Fruit fly (Drosophila melanogaster) whole organism, embryonic: Measurements from ENCODE around the gene CG10589.

Source experiments
- Asciz ChIP-seq: fragments of 200-800 bp; sonication (Bioruptor generic); optimal IDR thresholded peaks from 2 replicates; lab custom pipeline; 2017; ENCODE audit warnings: missing biosample characterization, mild to moderate bottlenecking, missing genetic modification characterization, missing genetic modification reagents
- Awh ChIP-seq: fragments of 200-800 bp; sonication (Bioruptor generic); IDR thresholded peaks from 2 replicates; pipeline ENCODE4, ENCODE4 v1.3.6; 2022; ENCODE audit warnings: missing biosample characterization, missing genetic modification characterization
- CG10147 ChIP-seq: fragments of 200-800 bp; sonication (Bioruptor generic); optimal IDR thresholded peaks from 2 replicates; lab custom pipeline; 2019; ENCODE audit warnings: missing biosample characterization, mild to moderate bottlenecking, missing genetic modification characterization, moderate library complexity
- CG10267 ChIP-seq: fragments of 200-800 bp; sonication (Bioruptor generic); optimal IDR thresholded peaks from 2 replicates; lab custom pipeline; 2018; ENCODE audit warnings: missing biosample characterization, mild to moderate bottlenecking, missing genetic modification characterization, moderate library complexity
- CG11085 ChIP-seq: fragments of 200-800 bp; sonication (Bioruptor generic); IDR thresholded peaks from 2 replicates; pipeline ENCODE4 v1.3.6; 2022; ENCODE audit warnings: missing biosample characterization, missing genetic modification characterization
- CG11247 ChIP-seq: fragments of 200-800 bp; sonication (Bioruptor generic); IDR thresholded peaks from 2 replicates; pipeline ENCODE4 v1.3.6; 2022; ENCODE audit warnings: missing biosample characterization, missing genetic modification characterization
- CG1233 ChIP-seq: fragments of 200-800 bp; sonication (Bioruptor generic); optimal IDR thresholded peaks from 4 replicates; lab custom pipeline; 2018; ENCODE audit warnings: missing biosample characterization, mild to moderate bottlenecking, missing genetic modification characterization
- CG14014 ChIP-seq: fragments of 200-800 bp; sonication (Bioruptor generic); IDR thresholded peaks from 2 replicates; pipeline ENCODE4 v1.3.6; 2022; ENCODE audit warnings: missing biosample characterization, missing genetic modification characterization
- CG17829 ChIP-seq: fragments of 200-800 bp; optimal IDR thresholded peaks from 2 replicates; lab custom pipeline; 2019; ENCODE audit warnings: missing biosample characterization, mild to moderate bottlenecking, missing genetic modification characterization, moderate library complexity
- CG17912 ChIP-seq: fragments of 200-800 bp; sonication (Bioruptor generic); optimal IDR thresholded peaks from 2 replicates; lab custom pipeline; 2018; ENCODE audit warnings: missing biosample characterization, mild to moderate bottlenecking, missing genetic modification characterization
- CG18476 ChIP-seq: fragments of 200-800 bp; sonication (Bioruptor generic); optimal IDR thresholded peaks from 2 replicates; lab custom pipeline; 2016; ENCODE audit warnings: missing biosample characterization, mild to moderate bottlenecking, missing genetic modification characterization
- CG34422 ChIP-seq: fragments of 200-800 bp; sonication (Bioruptor generic); IDR thresholded peaks from 3 replicates; pipeline ENCODE4 v1.3.6; 2022; ENCODE audit warnings: missing biosample characterization, missing genetic modification characterization
- CG3838 ChIP-seq: fragments of 200-800 bp; sonication (Bioruptor generic); optimal IDR thresholded peaks from 3 replicates; lab custom pipeline; 2016; ENCODE audit warnings: missing biosample characterization, missing genetic modification characterization
- CG5245 ChIP-seq: fragments of 200-800 bp; sonication (Bioruptor generic); optimal IDR thresholded peaks from 3 replicates; lab custom pipeline; 2016; ENCODE audit warnings: missing biosample characterization, missing genetic modification characterization
- CG6272 ChIP-seq: fragments of 200-800 bp; sonication (Bioruptor generic); IDR thresholded peaks from 2 replicates; pipeline ENCODE4 v1.3.6; 2022; ENCODE audit warnings: missing biosample characterization, missing genetic modification characterization
- CG8290 ChIP-seq, 3 experiments: fragments of 200-800 bp; sonication (Bioruptor generic); optimal IDR thresholded peaks; 2 replicates each; lab custom pipeline; 2016 to 2019; ENCODE audit warnings: missing biosample characterization in 3 of 3, missing genetic modification characterization in 3 of 3, mild to moderate bottlenecking in 2 of 3, moderate library complexity in 1 of 3
- CG9876 ChIP-seq: fragments of 200-800 bp; sonication (Bioruptor generic); optimal IDR thresholded peaks from 2 replicates; lab custom pipeline; 2016; ENCODE audit warnings: missing biosample characterization, missing genetic modification characterization
- CG9932 ChIP-seq: fragments of 200-800 bp; sonication (Bioruptor generic); IDR thresholded peaks from 2 replicates; pipeline ENCODE4 v1.3.6; 2022; ENCODE audit warnings: missing biosample characterization, missing genetic modification characterization
- Dref ChIP-seq: fragments of 200-800 bp; sonication (Bioruptor generic); IDR thresholded peaks from 2 replicates; pipeline ENCODE4 v1.3.6; 2022; ENCODE audit warnings: missing biosample characterization, missing genetic modification characterization
- ERR ChIP-seq: fragments of 200-800 bp; sonication (Bioruptor generic); optimal IDR thresholded peaks from 2 replicates; lab custom pipeline; 2016; ENCODE audit warnings: missing biosample characterization, missing genetic modification characterization
- Fer3 ChIP-seq: fragments of 200-800 bp; sonication (Bioruptor generic); optimal IDR thresholded peaks from 2 replicates; lab custom pipeline; 2018; ENCODE audit warnings: missing biosample characterization, mild to moderate bottlenecking, missing genetic modification characterization, moderate library complexity
- HHEX ChIP-seq: fragments of 200-800 bp; sonication (Bioruptor generic); optimal IDR thresholded peaks from 3 replicates; lab custom pipeline; 2017; ENCODE audit warnings: missing biosample characterization, mild to moderate bottlenecking, missing genetic modification characterization, missing genetic modification reagents
- Meics ChIP-seq: fragments of 200-800 bp; sonication (Bioruptor generic); optimal IDR thresholded peaks from 2 replicates; lab custom pipeline; 2017; ENCODE audit warnings: missing biosample characterization, mild to moderate bottlenecking, missing genetic modification characterization
- NC2β ChIP-seq: fragments of 200-800 bp; sonication (Bioruptor generic); optimal IDR thresholded peaks from 2 replicates; lab custom pipeline; 2016; ENCODE audit warnings: missing biosample characterization, missing genetic modification characterization
- Nf-YA ChIP-seq: fragments of 200-800 bp; sonication (Bioruptor generic); IDR thresholded peaks from 2 replicates; pipeline ENCODE4 v1.3.6; 2022; ENCODE audit warnings: missing biosample characterization, missing genetic modification characterization
- Sox100B ChIP-seq: fragments of 200-800 bp; sonication (Bioruptor generic); optimal IDR thresholded peaks from 3 replicates; lab custom pipeline; 2018; ENCODE audit warnings: missing biosample characterization, mild to moderate bottlenecking, missing genetic modification characterization
- Sox102F ChIP-seq: fragments of 200-800 bp; sonication (Bioruptor generic); optimal IDR thresholded peaks from 2 replicates; lab custom pipeline; 2018; ENCODE audit warnings: missing biosample characterization, mild to moderate bottlenecking, missing genetic modification characterization, moderate library complexity
- bcd ChIP-seq: fragments of 200-800 bp; sonication (Bioruptor generic); optimal IDR thresholded peaks from 2 replicates; lab custom pipeline; 2017; ENCODE audit warnings: missing biosample characterization, mild to moderate bottlenecking, missing genetic modification characterization
- caup ChIP-seq: fragments of 200-800 bp; sonication (Bioruptor generic); optimal IDR thresholded peaks from 3 replicates; lab custom pipeline; 2017; ENCODE audit warnings: missing biosample characterization, mild to moderate bottlenecking, missing genetic modification characterization, moderate library complexity; ENCODE audit not compliant: severe bottlenecking
- cg ChIP-seq: fragments of 200-800 bp; sonication (Bioruptor generic); optimal IDR thresholded peaks from 3 replicates; lab custom pipeline; 2019; ENCODE audit warnings: missing biosample characterization, mild to moderate bottlenecking, missing genetic modification characterization, moderate library complexity
- chn ChIP-seq: fragments of 200-800 bp; sonication (Bioruptor generic); optimal IDR thresholded peaks from 2 replicates; lab custom pipeline; 2016; ENCODE audit warnings: missing biosample characterization, missing genetic modification characterization
- ci ChIP-seq: fragments of 200-800 bp; sonication (Bioruptor generic); IDR thresholded peaks from 3 replicates; pipeline ENCODE4 v1.3.6; 2022; ENCODE audit warnings: missing biosample characterization, missing genetic modification characterization
- crp ChIP-seq, 2 experiments: fragments of 200-800 bp; sonication (Bioruptor generic); optimal IDR thresholded peaks; 2 replicates in 1 of 2; 3 replicates in 1 of 2; lab custom pipeline; 2017; ENCODE audit warnings: missing biosample characterization in 2 of 2, missing genetic modification characterization in 2 of 2, mild to moderate bottlenecking in 1 of 2, moderate library complexity in 1 of 2
- esg ChIP-seq: fragments of 200-800 bp; sonication (Bioruptor generic); conservative IDR thresholded peaks from 2 replicates; pipeline ENCODE4 v1.3.6; 2022; ENCODE audit warnings: missing biosample characterization, missing genetic modification characterization
- exex ChIP-seq: fragments of 200-800 bp; sonication (Bioruptor generic); optimal IDR thresholded peaks from 4 replicates; lab custom pipeline; 2018; ENCODE audit warnings: missing biosample characterization, mild to moderate bottlenecking, missing genetic modification characterization, moderate library complexity
- h ChIP-seq: fragments of >200 bp; optimal IDR thresholded peaks from 2 replicates; lab custom pipeline; 2017
- hb ChIP-seq: fragments of 200-800 bp; sonication (Bioruptor generic); IDR thresholded peaks from 3 replicates; pipeline ENCODE4 v1.3.6; 2022; ENCODE audit warnings: missing biosample characterization, missing genetic modification characterization; ENCODE audit not compliant: partially characterized antibody
- hbn ChIP-seq: fragments of 200-800 bp; sonication (Bioruptor generic); IDR thresholded peaks from 2 replicates; pipeline ENCODE4 v1.3.6; 2022; ENCODE audit warnings: missing biosample characterization, missing genetic modification characterization; ENCODE audit not compliant: partially characterized antibody
- insv ChIP-seq, 2 experiments: fragments of 200-800 bp; sonication (Bioruptor generic); optimal IDR thresholded peaks; 3 replicates each; lab custom pipeline; 2016 to 2018; ENCODE audit warnings: missing biosample characterization in 2 of 2, missing genetic modification characterization in 2 of 2
- lab ChIP-seq: fragments of 200-800 bp; sonication (Bioruptor generic); optimal IDR thresholded peaks from 3 replicates; lab custom pipeline; 2017; ENCODE audit warnings: missing biosample characterization, missing genetic modification characterization, mild to moderate bottlenecking, moderate library complexity, missing genetic modification reagents
- mld ChIP-seq: fragments of 200-800 bp; sonication (Bioruptor generic); IDR thresholded peaks from 3 replicates; pipeline ENCODE4 v1.3.6; 2022; ENCODE audit warnings: missing biosample characterization, missing genetic modification characterization; ENCODE audit not compliant: partially characterized antibody
- nau ChIP-seq: fragments of 200-800 bp; sonication (Bioruptor generic); optimal IDR thresholded peaks from 3 replicates; lab custom pipeline; 2017; ENCODE audit warnings: missing biosample characterization, mild to moderate bottlenecking, missing genetic modification characterization, missing genetic modification reagents
- nmo ChIP-seq: fragments of 200-800 bp; sonication (Bioruptor generic); optimal IDR thresholded peaks from 2 replicates; lab custom pipeline; 2018; ENCODE audit warnings: missing biosample characterization, mild to moderate bottlenecking, missing genetic modification characterization, moderate library complexity
- pb ChIP-seq: fragments of 200-800 bp; sonication (Bioruptor generic); optimal IDR thresholded peaks from 3 replicates; lab custom pipeline; 2016; ENCODE audit warnings: missing biosample characterization, missing genetic modification characterization
- ro ChIP-seq: fragments of 200-800 bp; sonication (Bioruptor generic); IDR thresholded peaks from 2 replicates; pipeline ENCODE4 v1.3.6; 2022; ENCODE audit warnings: missing biosample characterization, missing genetic modification characterization
- sens ChIP-seq: fragments of 200-800 bp; sonication (Bioruptor generic); peaks from one replicate; lab custom pipeline; 2016; ENCODE audit warnings: missing biosample characterization, missing genetic modification characterization
- seq ChIP-seq: fragments of 200-800 bp; sonication (Bioruptor generic); IDR thresholded peaks from 2 replicates; pipeline ENCODE4 v1.3.6; 2022; ENCODE audit warnings: missing biosample characterization, missing genetic modification characterization
- sug ChIP-seq: fragments of 200-800 bp; optimal IDR thresholded peaks from 2 replicates; lab custom pipeline; 2019; ENCODE audit warnings: missing biosample characterization, mild to moderate bottlenecking, missing genetic modification characterization, moderate library complexity
- usp ChIP-seq: fragments of >200 bp; optimal IDR thresholded peaks from 2 replicates; lab custom pipeline; 2017; ENCODE audit warnings: missing biosample characterization, missing genetic modification characterization
- wek ChIP-seq: fragments of 200-800 bp; sonication (Bioruptor generic); optimal IDR thresholded peaks from 3 replicates; lab custom pipeline; 2018; ENCODE audit warnings: missing biosample characterization, mild to moderate bottlenecking, missing genetic modification characterization, moderate library complexity
- zfh1 ChIP-seq: fragments of 200-800 bp; sonication (Bioruptor generic); IDR thresholded peaks from 3 replicates; pipeline ENCODE4 v1.3.6; 2022; ENCODE audit warnings: missing biosample characterization, missing genetic modification characterization

The CG10589 gene

dm6 chr3L:20900996-20901395 lies 26.6 kb upstream of the CG10589 start (continued):
- TF ChIP-seq sens (GFP tag; lab: Kevin White, UChicago) (peak; percentile 77), Awh (GFP tag; lab: Robert Waterston, UW) (0 out of 2 replicates have a peak, but pooled peaks have one; percentile 26), CG5245 (GFP tag; lab: Kevin White, UChicago) (no peak), NC2β (GFP tag; lab: Kevin White, UChicago) (no peak), CG1233 (GFP tag; lab: Kevin White, UChicago) (no peak), CG17912 (GFP tag; lab: Kevin White, UChicago) (no peak), CG11085 (GFP tag; lab: Robert Waterston, UW) (no peak), esg (no peak), lab (GFP tag; lab: Kevin White, UChicago) (peak; percentile 62), Fer3 (no peak), nmo (no peak), Asciz (GFP tag; lab: Kevin White, UChicago) (peak; percentile 12), CG6272 (GFP tag; lab: Robert Waterston, UW) (no peak), CG34422 (GFP tag; lab: Robert Waterston, UW) (no peak), Dref (no peak), exex (no peak), usp (GFP tag; lab: Kevin White, UChicago) (no peak), nau (GFP tag; lab: Kevin White, UChicago) (peak; percentile 28), CG11247 (no peak), zfh1 (0 out of 3 replicates have a peak, but pooled peaks have one; percentile 30), Sox100B (GFP tag; lab: Kevin White, UChicago) (no peak), mld (GFP tag; lab: Robert Waterston, UW) (no peak), h (lab: Kevin White, UChicago) (no peak), hbn (GFP tag; lab: Robert Waterston, UW) (no peak), CG9932 (no peak), cg (GFP tag; lab: Kevin White, UChicago) (no peak), seq (GFP tag; lab: Robert Waterston, UW) (no peak), CG9876 (GFP tag; lab: Kevin White, UChicago) (no peak), ci (peak; percentile 42; the same call in 1 of the 3 replicates), ro (GFP tag; lab: Robert Waterston, UW) (no peak), ERR (GFP tag; lab: Kevin White, UChicago) (no peak), hb (GFP tag; lab: Robert Waterston, UW) (no peak), HHEX (GFP tag; lab: Kevin White, UChicago) (peak; percentile 4), Meics (peak; percentile 12), CG8290 (GFP tag; optimal IDR thresholded peaks at IDR 0.05; lab: Kevin White, UChicago) (no peak), CG8290 (tag; optimal IDR thresholded peaks at IDR 0.05; lab: Kevin White, UChicago) (peak in 1 of 2 experiments; percentile 31), caup (GFP tag; lab: Kevin White, UChicago) (peak; percentile 56), CG14014 (GFP tag; lab: Robert Waterston, UW) (no peak), CG18476 (no peak), CG17829 (tag; lab: Kevin White, UChicago) (no peak), Nf-YA (GFP tag; lab: Robert Waterston, UW) (no peak), crp (GFP tag; optimal IDR thresholded peaks at IDR 0.05; lab: Kevin White, UChicago) (no peak), CG10267 (no peak), pb (GFP tag; lab: Kevin White, UChicago) (no peak), CG10147 (GFP tag; lab: Kevin White, UChicago) (no peak), Sox102F (GFP tag; lab: Kevin White, UChicago) (peak; percentile 27), CG3838 (GFP tag; lab: Kevin White, UChicago) (no peak), wek (GFP tag; lab: Kevin White, UChicago) (no peak), bcd (peak; percentile 33), chn (GFP tag; lab: Kevin White, UChicago) (no peak), sug (no peak), insv (GFP tag; optimal IDR thresholded peaks at IDR 0.05; lab: Kevin White, UChicago) (no peak)
